Fruit fly (Drosophila melanogaster): ENCODE data around the gene CG43312.

The CG43312 gene

dm6 chr3L:22520017-22520416 lies 18.6 kb downstream of the CG43312 start:
- no peak for TF ChIP-seq CG17806 (tag; optimal IDR thresholded peaks at IDR 0.05)
- TF ChIP-seq CG15710 (tag; optimal IDR thresholded peaks at IDR 0.05) = no peak
- TF ChIP-seq Ets98B (GFP tag; IDR thresholded peaks at IDR 0.05) = no peak
- no peak for TF ChIP-seq CG32121 (GFP tag; IDR thresholded peaks at IDR 0.05)
- TF ChIP-seq EcR (GFP tag; optimal IDR thresholded peaks at IDR 0.05) = no peak
- TF ChIP-seq gl (tag; optimal IDR thresholded peaks at IDR 0.05) = no peak
- TF ChIP-seq CG10348 (GFP tag; IDR thresholded peaks at IDR 0.05) = no peak
- no peak for TF ChIP-seq CG34367 (tag; optimal IDR thresholded peaks at IDR 0.05)
- no peak for TF ChIP-seq Snoo (tag; optimal IDR thresholded peaks at IDR 0.05)

- TF ChIP-seq Pif1A (GFP tag; optimal IDR thresholded peaks at IDR 0.05) (no peak), Pif1B (GFP tag; optimal IDR thresholded peaks at IDR 0.05) (no peak), CG4496 (GFP tag; IDR thresholded peaks at IDR 0.05) (no peak), CG34367 (tag; optimal IDR thresholded peaks at IDR 0.05) (no peak), Ets98B (GFP tag; IDR thresholded peaks at IDR 0.05) (no peak), CG14655 (GFP tag; optimal IDR thresholded peaks at IDR 0.05) (no peak), CG15710 (tag; optimal IDR thresholded peaks at IDR 0.05) (no peak), CG8301 (tag; optimal IDR thresholded peaks at IDR 0.05) (no peak), CG17806 (tag; optimal IDR thresholded peaks at IDR 0.05) (no peak), CG9948 (tag; optimal IDR thresholded peaks at IDR 0.05) (no peak), CG10348 (GFP tag; IDR thresholded peaks at IDR 0.05) (no peak), rn (GFP tag; IDR thresholded peaks at IDR 0.05) (no peak), D1 (tag; optimal IDR thresholded peaks at IDR 0.05) (no peak), CG12605 (GFP tag; IDR thresholded peaks at IDR 0.05) (no peak), CG13204 (GFP tag; optimal IDR thresholded peaks at IDR 0.05) (no peak), EcR (GFP tag; optimal IDR thresholded peaks at IDR 0.05) (no peak), CG32121 (GFP tag; IDR thresholded peaks at IDR 0.05) (no peak), CG8159 (tag; optimal IDR thresholded peaks at IDR 0.05) (no peak), gl (tag; optimal IDR thresholded peaks at IDR 0.05) (no peak)
Measured at dm6 chr3L:22548137-22548536, 46.7 kb downstream of the CG43312 start, which contains the start of gene CG11404. Gene CG11404 (plus strand): TSS chr3L:22548437.

DNA sequence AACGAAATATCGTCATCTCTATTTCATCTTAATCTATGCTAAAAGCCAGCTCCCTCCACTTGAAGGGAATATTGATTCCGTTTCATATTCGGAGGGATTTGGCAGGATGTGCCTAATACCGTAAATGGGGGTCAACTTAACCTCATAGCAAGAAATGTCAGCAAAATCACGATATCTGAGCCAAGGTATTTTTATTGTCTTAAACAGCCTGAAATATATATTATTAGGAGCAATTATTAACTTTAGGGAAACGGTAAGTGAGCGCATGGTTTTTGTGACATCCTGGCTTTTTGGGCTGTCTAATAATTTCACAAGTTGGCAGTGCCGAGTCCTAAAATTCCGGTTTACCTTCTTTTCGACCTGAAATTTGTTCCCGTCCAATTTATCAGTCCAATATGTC lies 48.5 kb downstream of the CG43312 start, which contains the start of gene Trxr2:
Gene Trxr2 (plus strand): TSS at position 301 of the 400 bp plus-strand sequence.
- no peak for TF ChIP-seq gl (tag; optimal IDR thresholded peaks at IDR 0.05)
- TF ChIP-seq CG9948 (tag; optimal IDR thresholded peaks at IDR 0.05) = no peak
- no peak for TF ChIP-seq Ets98B (GFP tag; IDR thresholded peaks at IDR 0.05)
- no peak for TF ChIP-seq fd96Ca (GFP tag; IDR thresholded peaks at IDR 0.05)
- no peak for TF ChIP-seq CG8159 (tag; optimal IDR thresholded peaks at IDR 0.05)
- no peak for TF ChIP-seq CG17806 (tag; optimal IDR thresholded peaks at IDR 0.05)
- no peak for TF ChIP-seq D1 (tag; optimal IDR thresholded peaks at IDR 0.05)
- no peak for TF ChIP-seq CG34367 (tag; optimal IDR thresholded peaks at IDR 0.05)
- no peak for TF ChIP-seq CG13204 (GFP tag; optimal IDR thresholded peaks at IDR 0.05)
- TF ChIP-seq Pif1B (GFP tag; optimal IDR thresholded peaks at IDR 0.05) = no peak
- no peak for TF ChIP-seq CG8301 (tag; optimal IDR thresholded peaks at IDR 0.05)
- TF ChIP-seq CG4496 (GFP tag; IDR thresholded peaks at IDR 0.05) = no peak
- no peak for TF ChIP-seq Pif1A (GFP tag; optimal IDR thresholded peaks at IDR 0.05)

Data from whole organism, pupa.